Worm (Caenorhabditis elegans) whole organism, L2 larva: ENCODE measurements around the gene C15B12.3.
A peak's percentile ranks its signal among the peaks of the same experiment; 100 is the strongest.

Experiments
- C34F6.9 ChIP-seq: fragments of 150-350 bp; optimal IDR thresholded peaks from 2 replicates; lab custom pipeline; 2014; ENCODE audit warnings: missing biosample characterization, missing genetic modification characterization
- F13H6.1 ChIP-seq: sonication (generic microtip); optimal IDR thresholded peaks from 2 replicates; lab custom pipeline; 2016; ENCODE audit warnings: missing genetic modification characterization, missing compliant biosample characterization
- R02D3.7 ChIP-seq: fragments of 150-350 bp; optimal IDR thresholded peaks from 2 replicates; lab custom pipeline; 2014; ENCODE audit warnings: missing biosample characterization, missing genetic modification characterization
- Y55F3AM.14 ChIP-seq: fragments of 200-800 bp; sonication (Bioruptor generic); optimal IDR thresholded peaks from 2 replicates; lab custom pipeline; 2018; ENCODE audit warnings: mild to moderate bottlenecking, missing genetic modification characterization, missing compliant biosample characterization
- ZK546.5 ChIP-seq: sonication (generic microtip); optimal IDR thresholded peaks from 2 replicates; lab custom pipeline; 2017; ENCODE audit warnings: missing biosample characterization, missing genetic modification characterization
- alr-1 ChIP-seq: fragments of 150-350 bp; optimal IDR thresholded peaks from 2 replicates; lab custom pipeline; 2014; ENCODE audit warnings: missing biosample characterization, missing genetic modification characterization
- ama-1 ChIP-seq: fragments of 150-350 bp; optimal IDR thresholded peaks from 2 replicates; lab custom pipeline; 2018; ENCODE audit warnings: inconsistent platforms
- blmp-1 ChIP-seq: sonication (generic microtip); optimal IDR thresholded peaks from 2 replicates; lab custom pipeline; 2017; ENCODE audit warnings: missing genetic modification characterization, mild to moderate bottlenecking, missing compliant biosample characterization, antibody characterized with exemption, moderate library complexity; ENCODE audit not compliant: insufficient read depth
- ceh-16 ChIP-seq: fragments of 150-350 bp; optimal IDR thresholded peaks from 2 replicates; lab custom pipeline; 2014; ENCODE audit warnings: missing biosample characterization, missing genetic modification characterization
- ceh-82 ChIP-seq: fragments of 150-350 bp; optimal IDR thresholded peaks from 2 replicates; lab custom pipeline; 2014; ENCODE audit warnings: missing biosample characterization, missing genetic modification characterization
- crh-2 ChIP-seq: sonication (generic microtip); optimal IDR thresholded peaks from 2 replicates; lab custom pipeline; 2017; ENCODE audit warnings: missing biosample characterization, missing genetic modification characterization
- dmd-4 ChIP-seq: sonication (generic microtip); optimal IDR thresholded peaks from 2 replicates; lab custom pipeline; 2017; ENCODE audit warnings: missing biosample characterization, missing genetic modification characterization
- egl-27 ChIP-seq: sonication (generic microtip); optimal IDR thresholded peaks from 3 replicates; lab custom pipeline; 2017; ENCODE audit warnings: missing biosample characterization, missing genetic modification reagents, missing genetic modification characterization
- elt-1 ChIP-seq: fragments of 150-350 bp; optimal IDR thresholded peaks from 2 replicates; lab custom pipeline; 2014; ENCODE audit warnings: missing biosample characterization, missing genetic modification characterization
- elt-3 ChIP-seq: sonication (generic microtip); optimal IDR thresholded peaks from 2 replicates; lab custom pipeline; 2017; ENCODE audit warnings: missing biosample characterization, missing genetic modification characterization
- fos-1 ChIP-seq: fragments of 150-350 bp; optimal IDR thresholded peaks from 2 replicates; lab custom pipeline; 2014; ENCODE audit warnings: missing biosample characterization, missing genetic modification characterization
- gmeb-1 ChIP-seq: fragments of 150-350 bp; optimal IDR thresholded peaks from 2 replicates; lab custom pipeline; 2014; ENCODE audit warnings: missing biosample characterization, missing genetic modification characterization
- lin-11 ChIP-seq: fragments of 150-350 bp; sonication (generic microtip); optimal IDR thresholded peaks from 2 replicates; lab custom pipeline; 2014; ENCODE audit warnings: missing biosample characterization, missing genetic modification characterization, inconsistent platforms, mixed read lengths
- lin-13 ChIP-seq: fragments of 150-350 bp; optimal IDR thresholded peaks from 2 replicates; lab custom pipeline; 2014; ENCODE audit warnings: missing biosample characterization, missing genetic modification reagents, missing genetic modification characterization
- lsy-2 ChIP-seq, 2 experiments: fragments of 150-350 bp in 1 of 2; sonication (generic microtip) in 1 of 2; optimal IDR thresholded peaks; 2 replicates each; lab custom pipeline; 2014 to 2017; ENCODE audit warnings: missing biosample characterization in 2 of 2, missing genetic modification characterization in 2 of 2
- mab-5 ChIP-seq: fragments of 150-350 bp; optimal IDR thresholded peaks from 2 replicates; lab custom pipeline; 2014; ENCODE audit warnings: missing biosample characterization, missing genetic modification characterization
- mbf-1 ChIP-seq: sonication (generic microtip); optimal IDR thresholded peaks from 2 replicates; lab custom pipeline; 2017; ENCODE audit warnings: missing biosample characterization, missing genetic modification characterization
- mdl-1 ChIP-seq, 2 experiments: fragments of 150-350 bp in 1 of 2; sonication (generic microtip) in 1 of 2; optimal IDR thresholded peaks; 2 replicates each; lab custom pipeline; 2017; ENCODE audit warnings: missing biosample characterization in 2 of 2, missing genetic modification characterization in 2 of 2
- nhr-10 ChIP-seq: sonication (generic microtip); optimal IDR thresholded peaks from 2 replicates; lab custom pipeline; 2017; ENCODE audit warnings: missing biosample characterization, missing genetic modification characterization
- nhr-11 ChIP-seq: fragments of 150-350 bp; optimal IDR thresholded peaks from 2 replicates; lab custom pipeline; 2014; ENCODE audit warnings: missing biosample characterization, missing genetic modification characterization
- nhr-12 ChIP-seq: fragments of 150-350 bp; optimal IDR thresholded peaks from 2 replicates; lab custom pipeline; 2014; ENCODE audit warnings: missing biosample characterization, missing genetic modification characterization
- nhr-129 ChIP-seq: fragments of 150-350 bp; optimal IDR thresholded peaks from 2 replicates; lab custom pipeline; 2014; ENCODE audit warnings: missing biosample characterization, missing genetic modification characterization
- nhr-21 ChIP-seq: fragments of 150-350 bp; optimal IDR thresholded peaks from 2 replicates; lab custom pipeline; 2014; ENCODE audit warnings: missing biosample characterization, missing genetic modification characterization
- nhr-23 ChIP-seq: fragments of 150-350 bp; optimal IDR thresholded peaks from 2 replicates; lab custom pipeline; 2014; ENCODE audit warnings: missing biosample characterization, missing genetic modification reagents, missing genetic modification characterization
- nhr-25 ChIP-seq: fragments of 150-350 bp; sonication (generic microtip); optimal IDR thresholded peaks from 3 replicates; lab custom pipeline; 2014; ENCODE audit warnings: missing biosample characterization, missing genetic modification characterization
- nhr-6 ChIP-seq: fragments of 150-350 bp; optimal IDR thresholded peaks from 2 replicates; lab custom pipeline; 2014; ENCODE audit warnings: missing biosample characterization, missing genetic modification characterization
- nhr-77 ChIP-seq: fragments of 150-350 bp; optimal IDR thresholded peaks from 2 replicates; lab custom pipeline; 2014; ENCODE audit warnings: missing biosample characterization, missing genetic modification characterization
- peb-1 ChIP-seq: fragments of 150-350 bp; optimal IDR thresholded peaks from 2 replicates; lab custom pipeline; 2014; ENCODE audit warnings: missing biosample characterization, missing genetic modification characterization
- skn-1 ChIP-seq: sonication (generic microtip); optimal IDR thresholded peaks from 2 replicates; lab custom pipeline; 2017; ENCODE audit warnings: missing biosample characterization, missing genetic modification characterization
- sma-3 ChIP-seq: sonication (generic microtip); optimal IDR thresholded peaks from 2 replicates; lab custom pipeline; 2016; ENCODE audit warnings: missing genetic modification reagents, missing genetic modification characterization, missing compliant biosample characterization
- sma-9 ChIP-seq, 2 experiments: fragments of 150-350 bp in 1 of 2; sonication (generic microtip) in 1 of 2; optimal IDR thresholded peaks; 2 replicates each; lab custom pipeline; 2014 to 2016; ENCODE audit warnings: missing genetic modification characterization in 2 of 2, mild to moderate bottlenecking in 1 of 2, missing biosample characterization in 1 of 2, missing compliant biosample characterization in 1 of 2, missing genetic modification reagents in 1 of 2, moderate library complexity in 1 of 2
- snpc-4 ChIP-seq: fragments of 150-350 bp; optimal IDR thresholded peaks from 2 replicates; lab custom pipeline; 2014; ENCODE audit warnings: missing biosample characterization, missing genetic modification characterization
- unc-39 ChIP-seq: fragments of 150-350 bp; optimal IDR thresholded peaks from 2 replicates; lab custom pipeline; 2014; ENCODE audit warnings: missing biosample characterization, missing genetic modification characterization
- unc-55 ChIP-seq: fragments of 150-350 bp; sonication (generic microtip); optimal IDR thresholded peaks from 3 replicates; lab custom pipeline; 2014; ENCODE audit warnings: missing biosample characterization, missing genetic modification reagents, missing genetic modification characterization
- unc-62 ChIP-seq: fragments of 150-350 bp; optimal IDR thresholded peaks from 2 replicates; lab custom pipeline; 2014; ENCODE audit warnings: missing biosample characterization, missing genetic modification reagents, missing genetic modification characterization
- zag-1 ChIP-seq: fragments of 150-350 bp; optimal IDR thresholded peaks from 2 replicates; lab custom pipeline; 2014; ENCODE audit warnings: missing biosample characterization, missing genetic modification characterization
- ztf-1 ChIP-seq: fragments of 200-800 bp; sonication (Bioruptor generic); conservative IDR thresholded peaks from 2 replicates; pipeline ENCODE4 v1.3.6; 2022; ENCODE audit warnings: missing genetic modification characterization, missing compliant biosample characterization
- ztf-11 ChIP-seq: sonication (generic microtip); optimal IDR thresholded peaks from 2 replicates; lab custom pipeline; 2017; ENCODE audit warnings: missing biosample characterization, missing genetic modification characterization

The C15B12.3 gene

ce11 chrX:6456567-6456966 lies 10.8 kb downstream of the C15B12.3 start, which contains the start of gene pept-1 (continued):
- no peak for TF ChIP-seq nhr-23
- no peak for TF ChIP-seq nhr-11 (tag; lab: Kevin White, UChicago)
- TF ChIP-seq crh-2 (tag; lab: Kevin White, UChicago): peak; percentile 70
- no peak for TF ChIP-seq nhr-10 (tag; lab: Kevin White, UChicago)

- TF ChIP-seq sma-3 (GFP tag; lab: Kevin White, UChicago) (no peak), ceh-16 (no peak), unc-55 (GFP tag; lab: Kevin White, UChicago) (no peak), nhr-23 (no peak), lsy-2 (tag; optimal IDR thresholded peaks at IDR 0.05; lab: Kevin White, UChicago) (no peak), elt-1 (no peak), nhr-25 (tag; lab: Kevin White, UChicago) (no peak)
Observed at ce11 chrX:6455157-6455556, 12.2 kb downstream of the C15B12.3 start, which contains the start of gene nas-33. Gene nas-33, minus strand, starts transcription at chrX:6455257.

- no peak for TF ChIP-seq mbf-1 (tag; lab: Kevin White, UChicago)
- TF ChIP-seq ama-1 (lab: Kevin White, UChicago): no peak
- TF ChIP-seq alr-1: no peak
- TF ChIP-seq C34F6.9: no peak
- no peak for TF ChIP-seq elt-3 (tag; lab: Kevin White, UChicago)
- no peak for TF ChIP-seq egl-27 (tag; lab: Kevin White, UChicago)
- TF ChIP-seq mdl-1 (tag; optimal IDR thresholded peaks at IDR 0.05; lab: Kevin White, UChicago): no peak
- TF ChIP-seq zag-1 (tag; lab: Kevin White, UChicago): no peak
- TF ChIP-seq F13H6.1 (tag; lab: Kevin White, UChicago): no peak
- no peak for TF ChIP-seq R02D3.7
- no peak for TF ChIP-seq dmd-4 (tag; lab: Kevin White, UChicago)
- no peak for TF ChIP-seq ZK546.5 (tag; lab: Kevin White, UChicago)
- TF ChIP-seq nhr-6 (tag; lab: Kevin White, UChicago): no peak
- TF ChIP-seq unc-62 (GFP tag; lab: Kevin White, UChicago): no peak
- no peak for TF ChIP-seq unc-55 (GFP tag; lab: Kevin White, UChicago)
- no peak for TF ChIP-seq skn-1 (tag; lab: Kevin White, UChicago)
- TF ChIP-seq, all 48 proteins: peak for 0
Observed at ce11 chrX:6450839-6451491, 16.4 kb downstream of the C15B12.3 start, which contains the start of the genes grl-6 and K10C2.6. Gene grl-6, minus strand, starts transcription at chrX:6450939. Gene K10C2.6, plus strand, starts transcription at chrX:6451441.

- no peak for TF ChIP-seq unc-39
- peak; percentile 86 for TF ChIP-seq sma-9 (GFP tag; optimal IDR thresholded peaks at IDR 0.05; lab: Kevin White, UChicago)
- no peak for TF ChIP-seq sma-9 (tag; optimal IDR thresholded peaks at IDR 0.05; lab: Kevin White, UChicago)
- TF ChIP-seq skn-1 (tag; lab: Kevin White, UChicago): no peak
- no peak for TF ChIP-seq C34F6.9
- no peak for TF ChIP-seq lin-11 (tag; lab: Kevin White, UChicago)
- no peak for TF ChIP-seq elt-3 (tag; lab: Kevin White, UChicago)
- TF ChIP-seq gmeb-1 (tag; lab: Kevin White, UChicago): peak; percentile 51
- TF ChIP-seq blmp-1: peak; percentile 34
- no peak for TF ChIP-seq ztf-11
- no peak for TF ChIP-seq peb-1 (tag; lab: Kevin White, UChicago)
- peak; percentile 89 for TF ChIP-seq sma-3 (GFP tag; lab: Kevin White, UChicago)
- TF ChIP-seq ceh-82 (tag; lab: Kevin White, UChicago): no peak
- TF ChIP-seq nhr-10 (tag; lab: Kevin White, UChicago): no peak
- TF ChIP-seq mab-5 (tag; lab: Kevin White, UChicago): no peak
- TF ChIP-seq egl-27 (tag; lab: Kevin White, UChicago): peak; percentile 56
- TF ChIP-seq nhr-25 (tag; lab: Kevin White, UChicago): peak; percentile 75
- TF ChIP-seq fos-1 (tag; lab: Kevin White, UChicago): peak; percentile 43
- TF ChIP-seq lin-13 (GFP tag; lab: Kevin White, UChicago): no peak
- TF ChIP-seq snpc-4: no peak
- no peak for TF ChIP-seq unc-55 (GFP tag; lab: Kevin White, UChicago)
- TF ChIP-seq nhr-11 (tag; lab: Kevin White, UChicago): no peak
- peak; percentile 58 for TF ChIP-seq nhr-21 (tag; lab: Kevin White, UChicago)
- peak; percentile 33 for TF ChIP-seq nhr-6 (tag; lab: Kevin White, UChicago)
- no peak for TF ChIP-seq R02D3.7
- TF ChIP-seq nhr-77 (tag; lab: Kevin White, UChicago): no peak
- no peak for TF ChIP-seq ama-1 (lab: Kevin White, UChicago)
- peak; percentile 54 for TF ChIP-seq Y55F3AM.14 (GFP tag; lab: Kevin White, UChicago)
- no peak for TF ChIP-seq unc-62 (GFP tag; lab: Kevin White, UChicago)
- TF ChIP-seq ztf-1: no peak
- TF ChIP-seq zag-1 (tag; lab: Kevin White, UChicago): no peak
- TF ChIP-seq ZK546.5 (tag; lab: Kevin White, UChicago): no peak
- TF ChIP-seq mdl-1 (tag; optimal IDR thresholded peaks at IDR 0.05; lab: Kevin White, UChicago): peak in 1 of 2 experiments; percentile 33
- peak; percentile 51 for TF ChIP-seq crh-2 (tag; lab: Kevin White, UChicago)
- TF ChIP-seq nhr-23: no peak
- TF ChIP-seq alr-1: no peak
- peak; percentile 60 for TF ChIP-seq nhr-129 (tag; lab: Kevin White, UChicago)
- no peak for TF ChIP-seq nhr-12 (tag; lab: Kevin White, UChicago)
- no peak for TF ChIP-seq ceh-16
Observed at ce11 chrX:6448866-6449400, 18.4 kb downstream of the C15B12.3 start, which contains the start of gene fah-1. Gene fah-1, minus strand, starts transcription at chrX:6448916.
